Worm (Caenorhabditis elegans) whole organism, early embryonic: ENCODE measurements around the gene cone-1.

Experiments used
- B0310.2 ChIP-seq: sonication (generic microtip); optimal IDR thresholded peaks from 2 replicates; lab custom pipeline; 2016; ENCODE audit warnings: mild to moderate bottlenecking, missing genetic modification characterization, missing compliant biosample characterization
- F13C5.2 ChIP-seq: sonication (generic microtip); optimal IDR thresholded peaks from 2 replicates; lab custom pipeline; 2017; ENCODE audit warnings: mild to moderate bottlenecking, missing genetic modification characterization, inconsistent platforms, missing compliant biosample characterization
- aly-1 ChIP-seq: sonication (generic microtip); optimal IDR thresholded peaks from 2 replicates; lab custom pipeline; 2016; ENCODE audit warnings: missing genetic modification characterization, missing compliant biosample characterization
- ama-1 ChIP-seq: fragments of 150-350 bp; optimal IDR thresholded peaks from 2 replicates; lab custom pipeline; 2014
- ceh-13 ChIP-seq: fragments of 200-800 bp; sonication (Bioruptor generic); optimal IDR thresholded peaks from 2 replicates; lab custom pipeline; 2018; ENCODE audit warnings: mild to moderate bottlenecking, missing genetic modification characterization, missing compliant biosample characterization
- ceh-36 ChIP-seq: sonication (generic microtip); optimal IDR thresholded peaks from 2 replicates; lab custom pipeline; 2016; ENCODE audit warnings: missing genetic modification characterization, inconsistent platforms, missing compliant biosample characterization
- ets-7 ChIP-seq: sonication (generic microtip); optimal IDR thresholded peaks from 2 replicates; lab custom pipeline; 2016; ENCODE audit warnings: missing genotype, missing genetic modification characterization, missing compliant biosample characterization
- flt-1 ChIP-seq: fragments of 200-800 bp; sonication (Bioruptor generic); IDR thresholded peaks from 2 replicates; pipeline ENCODE4 v1.3.6; 2022; ENCODE audit warnings: missing genetic modification characterization, missing compliant biosample characterization
- hmbx-1 ChIP-seq: sonication (generic microtip); optimal IDR thresholded peaks from 2 replicates; lab custom pipeline; 2016; ENCODE audit warnings: mild to moderate bottlenecking, missing genetic modification characterization, missing compliant biosample characterization
- hmg-4 ChIP-seq: fragments of 200-800 bp; sonication (Bioruptor generic); optimal IDR thresholded peaks from 2 replicates; lab custom pipeline; 2018; ENCODE audit warnings: mild to moderate bottlenecking, missing genetic modification characterization, missing compliant biosample characterization
- hnd-1 ChIP-seq: sonication (generic microtip); optimal IDR thresholded peaks from 2 replicates; lab custom pipeline; 2016; ENCODE audit warnings: missing genetic modification characterization, missing compliant biosample characterization
- pes-1 ChIP-seq: fragments of 200-800 bp; sonication (Bioruptor generic); IDR thresholded peaks from 2 replicates; pipeline ENCODE4 v1.3.6; 2022; ENCODE audit warnings: missing genetic modification reagents, missing genetic modification characterization, missing compliant biosample characterization
- scrt-1 ChIP-seq: fragments of 200-800 bp; sonication (Bioruptor generic); IDR thresholded peaks from 2 replicates; pipeline ENCODE4 v1.3.6; 2022; ENCODE audit warnings: missing genetic modification characterization, missing compliant biosample characterization
- sea-1 ChIP-seq: fragments of 200-800 bp; sonication (Bioruptor generic); conservative IDR thresholded peaks from 2 replicates; pipeline ENCODE4 v1.3.6; 2022; ENCODE audit warnings: missing genetic modification characterization, missing compliant biosample characterization
- tbx-11 ChIP-seq: fragments of 200-800 bp; sonication (Bioruptor generic); IDR thresholded peaks from 2 replicates; pipeline ENCODE4 v1.3.6; 2022; ENCODE audit warnings: missing genetic modification characterization, missing compliant biosample characterization
- tbx-37 ChIP-seq: fragments of 200-800 bp; sonication (Bioruptor generic); conservative IDR thresholded peaks from 2 replicates; pipeline ENCODE4 v1.3.6; 2022; ENCODE audit warnings: missing genetic modification reagents, missing genetic modification characterization, missing compliant biosample characterization
- tra-4 ChIP-seq: sonication (generic microtip); optimal IDR thresholded peaks from 2 replicates; lab custom pipeline; 2017; ENCODE audit warnings: missing genetic modification characterization, missing compliant biosample characterization

Gene cone-1

DNA sequence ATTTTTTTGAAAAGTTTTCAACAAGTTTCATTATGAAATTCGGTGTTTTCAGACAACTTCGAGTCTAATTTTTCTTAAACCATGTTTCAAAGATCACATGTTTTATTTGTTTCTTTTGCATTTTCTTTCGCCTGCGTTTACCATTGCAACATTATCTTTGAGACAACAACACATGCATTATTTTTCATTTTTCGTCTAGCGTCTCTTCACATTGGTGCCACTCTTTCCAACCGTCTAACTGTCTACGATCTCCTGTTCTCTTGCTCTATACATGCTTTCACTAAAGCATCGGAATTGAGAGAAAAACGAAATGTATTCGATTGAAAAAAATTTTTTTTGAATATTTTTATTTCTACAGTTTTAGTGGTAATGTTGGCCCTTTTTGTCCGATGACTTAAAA is 48.1 kb downstream of the cone-1 start:
- TF ChIP-seq B0310.2 (tag; lab: Kevin White, UChicago) (no peak), tbx-11 (GFP tag; lab: Robert Waterston, UW) (no peak), tbx-37 (GFP tag; lab: Robert Waterston, UW) (no peak), tra-4 (tag; lab: Kevin White, UChicago) (no peak), pes-1 (GFP tag; lab: Robert Waterston, UW) (no peak), hnd-1 (tag; lab: Kevin White, UChicago) (no peak), ceh-13 (GFP tag; lab: Kevin White, UChicago) (no peak), flt-1 (GFP tag; lab: Robert Waterston, UW) (no peak), ets-7 (tag; lab: Kevin White, UChicago) (no peak), hmg-4 (no peak), ceh-36 (tag; lab: Kevin White, UChicago) (no peak), sea-1 (no peak), aly-1 (tag; lab: Kevin White, UChicago) (no peak), hmbx-1 (tag; lab: Kevin White, UChicago) (no peak), F13C5.2 (tag; lab: Kevin White, UChicago) (no peak), scrt-1 (GFP tag; lab: Robert Waterston, UW) (no peak), ama-1 (lab: Kevin White, UChicago) (no peak)

DNA sequence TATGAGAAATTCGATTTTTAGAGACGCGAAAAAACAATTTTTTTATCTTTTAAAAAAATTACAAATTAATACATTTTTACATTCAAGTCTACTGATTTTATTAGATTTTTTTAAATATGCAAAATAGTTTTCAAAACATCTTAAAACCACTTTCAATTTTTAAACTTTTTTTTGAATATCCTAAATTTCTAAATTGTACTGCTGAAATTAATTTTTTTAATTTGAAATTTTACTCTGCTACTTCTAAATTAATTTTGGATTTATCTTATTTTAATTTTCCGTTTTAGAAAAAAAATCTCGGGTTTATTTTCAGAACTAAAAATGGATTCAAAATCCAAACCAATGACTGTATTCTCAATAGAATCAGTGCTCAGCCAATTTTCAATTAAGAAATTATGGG is 48.6 kb downstream of the cone-1 start, which contains the start of gene Y71H2B.8:
Y71H2B.8 (plus strand) TSS at position 301 of the 400 bp plus-strand sequence.
- TF ChIP-seq sea-1 (no peak), hmbx-1 (tag; lab: Kevin White, UChicago) (no peak), ceh-36 (tag; lab: Kevin White, UChicago) (no peak), ama-1 (lab: Kevin White, UChicago) (no peak), ceh-13 (GFP tag; lab: Kevin White, UChicago) (no peak), tra-4 (tag; lab: Kevin White, UChicago) (no peak), tbx-11 (GFP tag; lab: Robert Waterston, UW) (no peak), tbx-37 (GFP tag; lab: Robert Waterston, UW) (no peak), aly-1 (tag; lab: Kevin White, UChicago) (no peak), pes-1 (GFP tag; lab: Robert Waterston, UW) (no peak), hnd-1 (tag; lab: Kevin White, UChicago) (no peak), B0310.2 (tag; lab: Kevin White, UChicago) (no peak), scrt-1 (GFP tag; lab: Robert Waterston, UW) (no peak), F13C5.2 (tag; lab: Kevin White, UChicago) (no peak), ets-7 (tag; lab: Kevin White, UChicago) (no peak), hmg-4 (no peak), flt-1 (GFP tag; lab: Robert Waterston, UW) (no peak)

DNA sequence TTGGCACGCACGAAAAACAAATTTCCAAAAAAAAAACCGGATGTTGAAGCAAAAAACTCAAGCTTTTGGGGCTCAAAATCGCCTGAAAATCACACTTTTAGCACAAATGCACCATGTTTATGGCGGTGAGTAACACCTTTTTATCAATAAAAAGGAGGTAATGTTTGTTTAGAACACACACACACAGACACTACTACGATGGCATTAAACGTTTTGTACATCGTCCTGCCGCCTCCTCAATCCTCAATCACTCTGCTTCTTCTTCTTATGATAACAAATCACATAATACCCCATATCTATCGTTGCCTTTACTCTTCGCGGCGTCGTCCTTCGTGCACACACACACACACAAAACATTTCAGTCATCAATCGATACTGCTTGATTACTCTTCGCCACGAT is 55.8 kb downstream of the cone-1 start, which contains the start of gene gpa-17:
gpa-17 (plus strand) TSS at position 363 of the 400 bp plus-strand sequence.
- TF ChIP-seq hmbx-1 (tag; lab: Kevin White, UChicago) (no peak), F13C5.2 (tag; lab: Kevin White, UChicago) (no peak), tra-4 (tag; lab: Kevin White, UChicago) (no peak), B0310.2 (tag; lab: Kevin White, UChicago) (no peak), sea-1 (no peak), flt-1 (GFP tag; lab: Robert Waterston, UW) (no peak), aly-1 (tag; lab: Kevin White, UChicago) (no peak)
